Worm (Caenorhabditis elegans) whole organism, young adult: ENCODE measurements around the gene ugt-35.

ENCODE experiments used
- B0035.1 ChIP-seq: sonication (generic microtip); optimal IDR thresholded peaks from 2 replicates; lab custom pipeline; 2016; ENCODE audit warnings: missing genetic modification characterization, mild to moderate bottlenecking, missing compliant biosample characterization, missing genotype, missing genetic modification reagents
- B0261.1 ChIP-seq: sonication (generic microtip); optimal IDR thresholded peaks from 2 replicates; lab custom pipeline; 2016; ENCODE audit warnings: mild to moderate bottlenecking, missing genetic modification characterization, moderate library complexity, missing compliant biosample characterization
- B0336.3 ChIP-seq: fragments of 200-800 bp; sonication (Bioruptor generic); IDR thresholded peaks from 2 replicates; pipeline ENCODE4 v1.3.6; 2022; ENCODE audit warnings: missing genetic modification characterization, missing compliant biosample characterization
- C17E4.6 ChIP-seq: fragments of 200-800 bp; sonication (Bioruptor generic); IDR thresholded peaks from 2 replicates; pipeline ENCODE4 v1.3.6; 2022; ENCODE audit warnings: missing genetic modification reagents, missing genetic modification characterization, missing compliant biosample characterization
- F10E7.11 ChIP-seq: sonication (generic microtip); optimal IDR thresholded peaks from 2 replicates; lab custom pipeline; 2017; ENCODE audit warnings: mild to moderate bottlenecking, missing genetic modification characterization, moderate library complexity, missing compliant biosample characterization
- F39B2.1 ChIP-seq: fragments of 200-800 bp; sonication (Bioruptor generic); IDR thresholded peaks from 2 replicates; pipeline ENCODE4 v1.3.6; 2022; ENCODE audit warnings: missing genetic modification reagents, missing genetic modification characterization, missing compliant biosample characterization
- F55B11.4 ChIP-seq: sonication (generic microtip); optimal IDR thresholded peaks from 2 replicates; lab custom pipeline; 2016; ENCODE audit warnings: missing compliant biosample characterization, missing genetic modification characterization, borderline replicate concordance; ENCODE audit not compliant: insufficient read depth
- F57C9.4 ChIP-seq: sonication (generic microtip); optimal IDR thresholded peaks from 2 replicates; lab custom pipeline; 2017; ENCODE audit warnings: mild to moderate bottlenecking, missing genetic modification characterization, missing compliant biosample characterization
- K11D2.4 ChIP-seq: fragments of 200-800 bp; sonication (Bioruptor generic); IDR thresholded peaks from 2 replicates; pipeline ENCODE4 v1.3.6; 2022; ENCODE audit warnings: missing genetic modification reagents, missing genetic modification characterization, missing compliant biosample characterization
- Y53G8AR.9 ChIP-seq: fragments of 200-800 bp; sonication (Bioruptor generic); conservative IDR thresholded peaks from 2 replicates; pipeline ENCODE4 v1.3.6; 2022; ENCODE audit warnings: missing genetic modification reagents, missing genetic modification characterization, missing compliant biosample characterization
- Y79H2A.3 ChIP-seq: fragments of 200-800 bp; sonication (Bioruptor generic); conservative IDR thresholded peaks from 2 replicates; pipeline ENCODE4 v1.3.6; 2022; ENCODE audit warnings: missing genetic modification reagents, missing genetic modification characterization, missing compliant biosample characterization
- Y95B8A.8 ChIP-seq: fragments of 200-800 bp; sonication (Bioruptor generic); IDR thresholded peaks from 2 replicates; pipeline ENCODE4 v1.3.6; 2022; ENCODE audit warnings: missing genetic modification reagents, missing genetic modification characterization, missing compliant biosample characterization
- attf-5 ChIP-seq: fragments of 200-800 bp; sonication (Bioruptor generic); optimal IDR thresholded peaks from 2 replicates; lab custom pipeline; 2018; ENCODE audit warnings: mild to moderate bottlenecking, missing genetic modification characterization, missing compliant biosample characterization
- bed-1 ChIP-seq: fragments of 200-800 bp; sonication (Bioruptor generic); IDR thresholded peaks from 2 replicates; pipeline ENCODE4 v1.3.6; 2022; ENCODE audit warnings: missing genetic modification reagents, missing genetic modification characterization, missing compliant biosample characterization
- cebp-1 ChIP-seq, 2 experiments: fragments of 200-800 bp in 1 of 2; sonication (Bioruptor generic) in 1 of 2; sonication (generic microtip) in 1 of 2; IDR thresholded peaks in 1 of 2; optimal IDR thresholded peaks in 1 of 2; 2 replicates each; pipeline versions ENCODE4 v1.3.6 to Lab custom; 2017 to 2022; ENCODE audit warnings: missing compliant biosample characterization in 2 of 2, missing genetic modification characterization in 2 of 2, mild to moderate bottlenecking in 1 of 2, missing genetic modification reagents in 1 of 2, moderate library complexity in 1 of 2
- him-1 ChIP-seq: sonication (generic microtip); optimal IDR thresholded peaks from 2 replicates; lab custom pipeline; 2016; ENCODE audit warnings: missing genotype, missing genetic modification reagents, missing genetic modification characterization, missing compliant biosample characterization
- hsf-1 ChIP-seq: fragments of 200-800 bp; sonication (Bioruptor generic); IDR thresholded peaks from 2 replicates; pipeline ENCODE4 v1.3.6; 2022; ENCODE audit warnings: missing genetic modification reagents, missing genetic modification characterization, missing compliant biosample characterization
- lin-40 ChIP-seq: sonication (generic microtip); optimal IDR thresholded peaks from 2 replicates; lab custom pipeline; 2016; ENCODE audit warnings: missing genetic modification characterization, mild to moderate bottlenecking, missing compliant biosample characterization, missing genotype, missing genetic modification reagents
- lsl-1 ChIP-seq: fragments of 200-800 bp; sonication (Bioruptor generic); optimal IDR thresholded peaks from 2 replicates; lab custom pipeline; 2018; ENCODE audit warnings: mild to moderate bottlenecking, missing genetic modification characterization, moderate library complexity, missing compliant biosample characterization
- madf-10 ChIP-seq: sonication (generic microtip); optimal IDR thresholded peaks from 2 replicates; lab custom pipeline; 2016; ENCODE audit warnings: mild to moderate bottlenecking, missing genetic modification characterization, missing compliant biosample characterization
- madf-3 ChIP-seq: fragments of 200-800 bp; sonication (Bioruptor generic); IDR thresholded peaks from 2 replicates; pipeline ENCODE4 v1.3.6; 2022; ENCODE audit warnings: missing genetic modification reagents, missing genetic modification characterization, missing compliant biosample characterization
- nfyb-1 ChIP-seq: fragments of 200-800 bp; sonication (Bioruptor generic); IDR thresholded peaks from 2 replicates; pipeline ENCODE4 v1.3.6; 2022; ENCODE audit warnings: missing genetic modification reagents, missing genetic modification characterization, missing compliant biosample characterization
- nhr-27 ChIP-seq: fragments of 200-800 bp; sonication (Bioruptor generic); optimal IDR thresholded peaks from 2 replicates; lab custom pipeline; 2018; ENCODE audit warnings: mild to moderate bottlenecking, missing genetic modification characterization, moderate library complexity, missing compliant biosample characterization
- nhr-80 ChIP-seq: sonication (generic microtip); optimal IDR thresholded peaks from 2 replicates; lab custom pipeline; 2016; ENCODE audit warnings: missing genetic modification characterization, missing compliant biosample characterization
- pha-4 ChIP-seq: fragments of 150-350 bp; sonication (generic microtip); optimal IDR thresholded peaks from 2 replicates; lab custom pipeline; 2014; ENCODE audit warnings: missing biosample characterization, missing genetic modification reagents, missing genetic modification characterization
- repo-1 ChIP-seq: sonication (generic microtip); optimal IDR thresholded peaks from 2 replicates; lab custom pipeline; 2017; ENCODE audit warnings: mild to moderate bottlenecking, missing genetic modification characterization, missing compliant biosample characterization
- snpc-1.3 ChIP-seq: sonication (generic microtip); optimal IDR thresholded peaks from 2 replicates; lab custom pipeline; 2017; ENCODE audit warnings: missing genetic modification characterization, mild to moderate bottlenecking, missing compliant biosample characterization, antibody characterized with exemption, moderate library complexity, missing genotype, missing genetic modification reagents; ENCODE audit not compliant: insufficient read depth
- snpc-4 ChIP-seq, 5 experiments: fragments of 150-350 bp in 1 of 5; sonication (generic microtip) in 4 of 5; optimal IDR thresholded peaks; 2 replicates each; lab custom pipeline; 2014 to 2018; ENCODE audit warnings: missing genetic modification characterization in 5 of 5, missing biosample characterization in 3 of 5, antibody characterized with exemption in 2 of 5, mild to moderate bottlenecking in 2 of 5, missing compliant biosample characterization in 2 of 5, missing genotype in 2 of 5, moderate library complexity in 2 of 5, missing genetic modification reagents in 1 of 5
- somi-1 ChIP-seq: fragments of 200-800 bp; sonication (Bioruptor generic); optimal IDR thresholded peaks from 2 replicates; lab custom pipeline; 2018; ENCODE audit warnings: mild to moderate bottlenecking, missing genetic modification characterization, missing compliant biosample characterization
- sptf-2 ChIP-seq: fragments of 200-800 bp; sonication (Bioruptor generic); optimal IDR thresholded peaks from 2 replicates; lab custom pipeline; 2018; ENCODE audit warnings: mild to moderate bottlenecking, missing genetic modification characterization, missing compliant biosample characterization
- tbp1 ChIP-seq: fragments of 200-800 bp; sonication (Bioruptor generic); optimal IDR thresholded peaks from 2 replicates; lab custom pipeline; 2018; ENCODE audit warnings: mild to moderate bottlenecking, missing genetic modification characterization, missing compliant biosample characterization
- tbx-9 ChIP-seq: sonication (generic microtip); optimal IDR thresholded peaks from 2 replicates; lab custom pipeline; 2016; ENCODE audit warnings: borderline replicate concordance, missing genetic modification characterization, inconsistent platforms, missing compliant biosample characterization
- unc-130 ChIP-seq: sonication (generic microtip); optimal IDR thresholded peaks from 2 replicates; lab custom pipeline; 2016; ENCODE audit warnings: missing genetic modification reagents, missing genetic modification characterization, missing compliant biosample characterization
- ztf-3 ChIP-seq: fragments of 200-800 bp; sonication (Bioruptor generic); optimal IDR thresholded peaks from 2 replicates; lab custom pipeline; 2018; ENCODE audit warnings: mild to moderate bottlenecking, missing genetic modification characterization, missing compliant biosample characterization
- ztf-6 ChIP-seq: fragments of 200-800 bp; sonication (Bioruptor generic); IDR thresholded peaks from 2 replicates; pipeline ENCODE4 v1.3.6; 2022; ENCODE audit warnings: missing genetic modification reagents, missing genetic modification characterization, missing compliant biosample characterization

The ugt-35 gene

ce11 chrV:10681117-10681959, 27.3 kb upstream of the ugt-35 start (continued):
- TF ChIP-seq tbp1 (GFP tag; lab: Kevin White, UChicago): peak; percentile 32
- TF ChIP-seq B0336.3 (GFP tag; lab: Robert Waterston, UW): peak; percentile 79; the same call in 1 of the 2 replicates
- no peak for TF ChIP-seq Y95B8A.8 (GFP tag; lab: Robert Waterston, UW)
- no peak for TF ChIP-seq nhr-27 (tag; lab: Kevin White, UChicago)
- peak; percentile 46 for TF ChIP-seq nhr-80 (tag; lab: Kevin White, UChicago)
- no peak for TF ChIP-seq him-1 (tag; lab: Kevin White, UChicago)
- no peak for TF ChIP-seq snpc-1.3 (tag; lab: Kevin White, UChicago)
- no peak for TF ChIP-seq Y53G8AR.9 (GFP tag; lab: Robert Waterston, UW)
- no peak for TF ChIP-seq B0035.1 (tag; lab: Kevin White, UChicago)
- no peak for TF ChIP-seq repo-1 (tag; lab: Kevin White, UChicago)
- no peak for TF ChIP-seq unc-130
- TF ChIP-seq lsl-1 (GFP tag; lab: Kevin White, UChicago): no peak
- peak; percentile 29 for TF ChIP-seq somi-1
- TF ChIP-seq nfyb-1 (GFP tag; lab: Robert Waterston, UW): peak; percentile 53; the same call in 1 of the 2 replicates
- TF ChIP-seq bed-1 (GFP tag; lab: Robert Waterston, UW): no peak
- peak; percentile 31 for TF ChIP-seq attf-5

- TF ChIP-seq lsl-1 (GFP tag; lab: Kevin White, UChicago): peak; percentile 51
- TF ChIP-seq cebp-1 (GFP tag; IDR thresholded peaks at IDR 0.05; lab: Robert Waterston, UW): no peak
- peak; percentile 11 for TF ChIP-seq cebp-1 (tag; optimal IDR thresholded peaks at IDR 0.05; lab: Kevin White, UChicago)
- no peak for TF ChIP-seq sptf-2 (GFP tag; lab: Kevin White, UChicago)
- TF ChIP-seq, all 124 proteins: peak for 2
Measured at ce11 chrV:10679990-10680602, 26.0 kb upstream of the ugt-35 start.

ce11 chrV:10679080-10679479, 25.0 kb upstream of the ugt-35 start:
- TF ChIP-seq ztf-6 (GFP tag; lab: Robert Waterston, UW) (no peak), F55B11.4 (tag; lab: Kevin White, UChicago) (no peak), F57C9.4 (tag; lab: Kevin White, UChicago) (no peak), lsl-1 (GFP tag; lab: Kevin White, UChicago) (no peak), madf-3 (GFP tag; lab: Robert Waterston, UW) (no peak), snpc-1.3 (tag; lab: Kevin White, UChicago) (no peak), snpc-4 (GFP tag; optimal IDR thresholded peaks at IDR 0.05; lab: Kevin White, UChicago) (no peak), snpc-4 (tag; optimal IDR thresholded peaks at IDR 0.05; lab: Kevin White, UChicago) (no peak), tbx-9 (tag; lab: Kevin White, UChicago) (no peak), Y79H2A.3 (GFP tag; lab: Robert Waterston, UW) (no peak), B0261.1 (tag; lab: Kevin White, UChicago) (no peak), C17E4.6 (GFP tag; lab: Robert Waterston, UW) (no peak), ztf-3 (GFP tag; lab: Kevin White, UChicago) (no peak), B0336.3 (GFP tag; lab: Robert Waterston, UW) (no peak), F39B2.1 (GFP tag; lab: Robert Waterston, UW) (no peak), pha-4 (tag; lab: Kevin White, UChicago) (no peak), madf-10 (tag; lab: Kevin White, UChicago) (no peak), lin-40 (tag; lab: Kevin White, UChicago) (no peak), F10E7.11 (tag; lab: Kevin White, UChicago) (no peak), hsf-1 (no peak), K11D2.4 (no peak)
